Worm (Caenorhabditis elegans) whole organism, L1 larva: ENCODE measurements around the gene F54B3.2.
A peak's percentile ranks its signal among the peaks of the same experiment; 100 is the strongest.

Source experiments
- C16A3.4 ChIP-seq: fragments of 150-350 bp; optimal IDR thresholded peaks from 2 replicates; lab custom pipeline; 2014; ENCODE audit warnings: missing biosample characterization, missing genetic modification characterization
- F16B12.6 ChIP-seq: fragments of 150-350 bp; optimal IDR thresholded peaks from 2 replicates; lab custom pipeline; 2014; ENCODE audit warnings: missing biosample characterization, missing genetic modification characterization
- aly-2 ChIP-seq: fragments of 150-350 bp; optimal IDR thresholded peaks from 2 replicates; lab custom pipeline; 2014; ENCODE audit warnings: missing biosample characterization, missing genetic modification characterization
- blmp-1 ChIP-seq: fragments of 150-350 bp; optimal IDR thresholded peaks from 2 replicates; lab custom pipeline; 2014; ENCODE audit warnings: missing biosample characterization, missing genetic modification characterization
- ceh-63 ChIP-seq: fragments of 200-800 bp; sonication (Bioruptor generic); optimal IDR thresholded peaks from 2 replicates; lab custom pipeline; 2018; ENCODE audit warnings: mild to moderate bottlenecking, missing genetic modification characterization, missing compliant biosample characterization
- ceh-8 ChIP-seq: fragments of 200-800 bp; sonication (Bioruptor generic); optimal IDR thresholded peaks from 2 replicates; lab custom pipeline; 2018; ENCODE audit warnings: mild to moderate bottlenecking, missing genetic modification characterization, moderate library complexity, missing compliant biosample characterization
- ceh-82 ChIP-seq, 3 experiments: fragments of 150-350 bp in 1 of 3; sonication (generic microtip) in 2 of 3; optimal IDR thresholded peaks; 2 replicates each; lab custom pipeline; 2014 to 2017; ENCODE audit warnings: missing biosample characterization in 3 of 3, missing genetic modification characterization in 3 of 3
- dpl-1 ChIP-seq, 3 experiments: fragments of 150-350 bp in 2 of 3; sonication (generic microtip) in 1 of 3; optimal IDR thresholded peaks; 2 replicates each; lab custom pipeline; 2014 to 2017; ENCODE audit warnings: missing biosample characterization in 3 of 3, missing genetic modification characterization in 3 of 3, missing genetic modification reagents in 3 of 3
- dsc-1 ChIP-seq: sonication (generic microtip); optimal IDR thresholded peaks from 2 replicates; lab custom pipeline; 2016; ENCODE audit warnings: mild to moderate bottlenecking, missing genetic modification characterization, missing compliant biosample characterization
- efl-1 ChIP-seq, 4 experiments: fragments of 150-350 bp; optimal IDR thresholded peaks in 3 of 4; peaks in 1 of 4; 1 replicate in 1 of 4; 2 replicates in 3 of 4; lab custom pipeline; 2014; ENCODE audit warnings: missing biosample characterization in 2 of 4, missing genetic modification characterization in 2 of 4, missing genetic modification reagents in 2 of 4
- egl-13 ChIP-seq: sonication (generic microtip); optimal IDR thresholded peaks from 2 replicates; lab custom pipeline; 2016; ENCODE audit warnings: missing genotype, missing genetic modification reagents, missing genetic modification characterization, missing compliant biosample characterization
- elt-2 ChIP-seq: sonication (generic microtip); optimal IDR thresholded peaks from 2 replicates; lab custom pipeline; 2016; ENCODE audit warnings: missing genetic modification characterization, mild to moderate bottlenecking, inconsistent platforms, missing compliant biosample characterization, missing genetic modification reagents
- fkh-10 ChIP-seq: sonication (generic microtip); optimal IDR thresholded peaks from 2 replicates; lab custom pipeline; 2017; ENCODE audit warnings: missing biosample characterization, missing genetic modification reagents, missing genetic modification characterization
- fos-1 ChIP-seq: fragments of 150-350 bp; optimal IDR thresholded peaks from 2 replicates; lab custom pipeline; 2014; ENCODE audit warnings: missing biosample characterization, missing genetic modification characterization
- grh-1 ChIP-seq: fragments of 200-800 bp; sonication (Bioruptor generic); IDR thresholded peaks from 2 replicates; pipeline ENCODE4 v1.3.6; 2022; ENCODE audit warnings: missing genetic modification reagents, missing genetic modification characterization, missing compliant biosample characterization
- hlh-4 ChIP-seq: sonication (generic microtip); optimal IDR thresholded peaks from 2 replicates; lab custom pipeline; 2016; ENCODE audit warnings: mild to moderate bottlenecking, missing genetic modification characterization, missing compliant biosample characterization
- irx-1 ChIP-seq: sonication (generic microtip); optimal IDR thresholded peaks from 2 replicates; lab custom pipeline; 2016; ENCODE audit warnings: missing genetic modification characterization, missing compliant biosample characterization
- isw-1 ChIP-seq: fragments of 200-800 bp; sonication (Bioruptor generic); IDR thresholded peaks from 2 replicates; pipeline ENCODE4 v1.3.6; 2022; ENCODE audit warnings: missing genetic modification characterization, missing compliant biosample characterization
- jun-1 ChIP-seq: fragments of 150-350 bp; optimal IDR thresholded peaks from 2 replicates; lab custom pipeline; 2014; ENCODE audit warnings: missing biosample characterization, missing genetic modification reagents, missing genetic modification characterization
- lin-35 ChIP-seq, 2 experiments: fragments of 150-350 bp; optimal IDR thresholded peaks; 2 replicates each; lab custom pipeline; 2014; ENCODE audit warnings: missing biosample characterization in 2 of 2, missing genetic modification characterization in 2 of 2, missing genetic modification reagents in 2 of 2
- lir-3 ChIP-seq: sonication (generic microtip); optimal IDR thresholded peaks from 2 replicates; lab custom pipeline; 2016; ENCODE audit warnings: mild to moderate bottlenecking, missing genetic modification characterization, moderate library complexity, missing compliant biosample characterization; ENCODE audit not compliant: poor library complexity
- mab-9 ChIP-seq: fragments of 200-800 bp; sonication (Bioruptor generic); IDR thresholded peaks from 2 replicates; pipeline ENCODE4 v1.3.6; 2022; ENCODE audit warnings: missing genetic modification reagents, missing genetic modification characterization, missing compliant biosample characterization
- mdl-1 ChIP-seq, 2 experiments: fragments of 150-350 bp; optimal IDR thresholded peaks; 2 replicates each; lab custom pipeline; 2014 to 2017; ENCODE audit warnings: missing biosample characterization in 2 of 2, missing genetic modification characterization in 2 of 2, inconsistent platforms in 1 of 2
- mep-1 ChIP-seq: fragments of 150-350 bp; optimal IDR thresholded peaks from 2 replicates; lab custom pipeline; 2014; ENCODE audit warnings: missing biosample characterization, missing genetic modification characterization
- nhr-11 ChIP-seq: fragments of 150-350 bp; optimal IDR thresholded peaks from 2 replicates; lab custom pipeline; 2014; ENCODE audit warnings: missing biosample characterization, missing genetic modification characterization
- nhr-12 ChIP-seq: sonication (generic microtip); optimal IDR thresholded peaks from 2 replicates; lab custom pipeline; 2017; ENCODE audit warnings: missing biosample characterization, missing genetic modification characterization
- nhr-19 ChIP-seq: fragments of 200-800 bp; sonication (Bioruptor generic); conservative IDR thresholded peaks from 2 replicates; pipeline ENCODE4 v1.3.6; 2022; ENCODE audit warnings: missing genetic modification characterization, missing compliant biosample characterization
- nhr-20 ChIP-seq: sonication (generic microtip); optimal IDR thresholded peaks from 2 replicates; lab custom pipeline; 2016; ENCODE audit warnings: mild to moderate bottlenecking, missing genetic modification characterization, missing compliant biosample characterization
- nhr-237 ChIP-seq: fragments of 150-350 bp; optimal IDR thresholded peaks from 2 replicates; lab custom pipeline; 2014; ENCODE audit warnings: missing biosample characterization, missing genetic modification characterization
- nhr-28 ChIP-seq: fragments of 150-350 bp; optimal IDR thresholded peaks from 2 replicates; lab custom pipeline; 2014; ENCODE audit warnings: missing biosample characterization, missing genetic modification characterization
- nhr-47 ChIP-seq: sonication (generic microtip); optimal IDR thresholded peaks from 2 replicates; lab custom pipeline; 2016; ENCODE audit warnings: mild to moderate bottlenecking, missing genetic modification characterization, moderate library complexity, missing compliant biosample characterization
- nhr-77 ChIP-seq: fragments of 150-350 bp; optimal IDR thresholded peaks from 2 replicates; lab custom pipeline; 2014; ENCODE audit warnings: missing biosample characterization, missing genetic modification characterization
- nhr-85 ChIP-seq: sonication (generic microtip); peaks from one replicate; lab custom pipeline; 2016; ENCODE audit warnings: missing genetic modification characterization, inconsistent platforms, missing compliant biosample characterization
- nhr-90 ChIP-seq: sonication (generic microtip); optimal IDR thresholded peaks from 2 replicates; lab custom pipeline; 2016; ENCODE audit warnings: mild to moderate bottlenecking, missing genetic modification characterization, missing compliant biosample characterization; ENCODE audit not compliant: poor library complexity
- pax-3 ChIP-seq: fragments of 200-800 bp; sonication (Bioruptor generic); optimal IDR thresholded peaks from 2 replicates; lab custom pipeline; 2018; ENCODE audit warnings: mild to moderate bottlenecking, missing genetic modification characterization, moderate library complexity, missing compliant biosample characterization
- rnt-1 ChIP-seq: sonication (generic microtip); optimal IDR thresholded peaks from 2 replicates; lab custom pipeline; 2016; ENCODE audit warnings: mild to moderate bottlenecking, missing genetic modification characterization, moderate library complexity, missing compliant biosample characterization
- sox-4 ChIP-seq: sonication (generic microtip); optimal IDR thresholded peaks from 2 replicates; lab custom pipeline; 2016; ENCODE audit warnings: missing genetic modification characterization, missing compliant biosample characterization
- sptf-1 ChIP-seq: fragments of 150-350 bp; optimal IDR thresholded peaks from 2 replicates; lab custom pipeline; 2014; ENCODE audit warnings: missing biosample characterization, missing genetic modification characterization
- sup-37 ChIP-seq: fragments of 200-800 bp; sonication (Bioruptor generic); optimal IDR thresholded peaks from 2 replicates; lab custom pipeline; 2018; ENCODE audit warnings: mild to moderate bottlenecking, missing genetic modification characterization, missing compliant biosample characterization
- tbx-2 ChIP-seq: sonication (generic microtip); optimal IDR thresholded peaks from 2 replicates; lab custom pipeline; 2016; ENCODE audit warnings: missing genetic modification characterization, missing compliant biosample characterization
- tlp-1 ChIP-seq: fragments of 150-350 bp; optimal IDR thresholded peaks from 2 replicates; lab custom pipeline; 2014; ENCODE audit warnings: missing biosample characterization, missing genetic modification characterization
- unc-130 ChIP-seq: fragments of 150-350 bp; optimal IDR thresholded peaks from 2 replicates; lab custom pipeline; 2017; ENCODE audit warnings: missing biosample characterization, missing genetic modification characterization, inconsistent platforms
- unc-30 ChIP-seq: sonication (generic microtip); optimal IDR thresholded peaks from 2 replicates; lab custom pipeline; 2017; ENCODE audit warnings: missing biosample characterization, missing genetic modification characterization
- unc-62 ChIP-seq: fragments of 150-350 bp; optimal IDR thresholded peaks from 2 replicates; lab custom pipeline; 2014; ENCODE audit warnings: missing biosample characterization, missing genetic modification reagents, missing genetic modification characterization
- unc-86 ChIP-seq: sonication (generic microtip); optimal IDR thresholded peaks from 2 replicates; lab custom pipeline; 2016; ENCODE audit warnings: missing genetic modification characterization, missing compliant biosample characterization
- unc-98 ChIP-seq: fragments of 200-800 bp; sonication (Bioruptor generic); IDR thresholded peaks from 2 replicates; pipeline ENCODE4 v1.3.6; 2022; ENCODE audit warnings: missing genetic modification characterization, missing compliant biosample characterization
- vab-15 ChIP-seq: sonication (generic microtip); optimal IDR thresholded peaks from 2 replicates; lab custom pipeline; 2017; ENCODE audit warnings: missing genotype, mild to moderate bottlenecking, missing genetic modification characterization, missing compliant biosample characterization
- xbp-1 ChIP-seq: sonication (generic microtip); optimal IDR thresholded peaks from 2 replicates; lab custom pipeline; 2016; ENCODE audit warnings: missing genetic modification characterization, missing compliant biosample characterization
- zip-4 ChIP-seq: fragments of 200-800 bp; sonication (Bioruptor generic); optimal IDR thresholded peaks from 2 replicates; lab custom pipeline; 2018; ENCODE audit warnings: mild to moderate bottlenecking, missing genetic modification characterization, moderate library complexity, missing compliant biosample characterization

The F54B3.2 gene

ce11 chrII:10250966-10251365 lies 19.0 kb downstream of the F54B3.2 start, which contains the start of gene F54B3.1:
F54B3.1 (plus strand) TSS chrII:10251266.
- TF ChIP-seq efl-1 (optimal IDR thresholded peaks at IDR 0.05; lab: Kevin White, UChicago) (no peak), efl-1 (GFP tag; optimal IDR thresholded peaks at IDR 0.05 in 1 of 2; lab: Kevin White, UChicago) (peak in 1 of 2 experiments; percentile 1), aly-2 (peak; percentile 22), mab-9 (GFP tag; lab: Robert Waterston, UW) (no peak), nhr-90 (tag; lab: Kevin White, UChicago) (no peak), nhr-11 (tag; lab: Kevin White, UChicago) (no peak), sptf-1 (tag; lab: Kevin White, UChicago) (no peak), unc-98 (GFP tag; lab: Robert Waterston, UW) (no peak)

- peak; percentile 85 for TF ChIP-seq grh-1 (GFP tag; lab: Robert Waterston, UW)
- TF ChIP-seq nhr-19 (GFP tag; lab: Robert Waterston, UW), result peak; percentile 95
- TF ChIP-seq tlp-1, result no peak
- peak; percentile 93 for TF ChIP-seq nhr-47 (tag; lab: Kevin White, UChicago)
- peak; percentile 66 for TF ChIP-seq fkh-10 (GFP tag; lab: Kevin White, UChicago)
- TF ChIP-seq nhr-237 (tag; lab: Kevin White, UChicago), result peak; percentile 70
- TF ChIP-seq blmp-1 (tag; lab: Kevin White, UChicago), result peak; percentile 49
- no peak for TF ChIP-seq sup-37 (GFP tag; lab: Kevin White, UChicago)
- peak; percentile 93 for TF ChIP-seq nhr-90 (tag; lab: Kevin White, UChicago)
- peak in 1 of 2 experiments; percentile 75 for TF ChIP-seq mdl-1 (tag; optimal IDR thresholded peaks at IDR 0.05; lab: Kevin White, UChicago)
- peak; percentile 69 for TF ChIP-seq fos-1
- TF ChIP-seq hlh-4 (tag; lab: Kevin White, UChicago), result no peak
- TF ChIP-seq C16A3.4 (tag; lab: Kevin White, UChicago), result peak; percentile 76
- peak; percentile 66 for TF ChIP-seq sox-4 (tag; lab: Kevin White, UChicago)
- peak; percentile 83 for TF ChIP-seq pax-3 (tag; lab: Kevin White, UChicago)
- TF ChIP-seq tbx-2 (tag; lab: Kevin White, UChicago), result peak; percentile 91
- peak; percentile 29 for TF ChIP-seq elt-2 (tag; lab: Kevin White, UChicago)
- TF ChIP-seq lin-35 (GFP tag; optimal IDR thresholded peaks at IDR 0.05; lab: Kevin White, UChicago), result peak; percentile 80 to 88
- no peak for TF ChIP-seq unc-30 (tag; lab: Kevin White, UChicago)
- TF ChIP-seq jun-1 (tag; lab: Kevin White, UChicago), result peak; percentile 65
- peak; percentile 92 for TF ChIP-seq nhr-20
- TF ChIP-seq ceh-8 (GFP tag; lab: Kevin White, UChicago), result peak; percentile 64
- TF ChIP-seq irx-1, result peak; percentile 74
- TF ChIP-seq dsc-1 (tag; lab: Kevin White, UChicago), result peak; percentile 83
- peak; percentile 58 for TF ChIP-seq zip-4
- TF ChIP-seq nhr-12 (tag; lab: Kevin White, UChicago), result no peak
- peak; percentile 83 for TF ChIP-seq nhr-77 (tag; lab: Kevin White, UChicago)
- TF ChIP-seq isw-1 (GFP tag; lab: Robert Waterston, UW), result peak; percentile 97
- peak; percentile 88 for TF ChIP-seq xbp-1 (tag; lab: Kevin White, UChicago)
- peak; percentile 99 for TF ChIP-seq rnt-1 (tag; lab: Kevin White, UChicago)
- peak; percentile 87 to 95 (median 90) for TF ChIP-seq ceh-82 (tag; optimal IDR thresholded peaks at IDR 0.05; lab: Kevin White, UChicago)
- TF ChIP-seq mep-1 (tag; lab: Kevin White, UChicago), result peak; percentile 88
- TF ChIP-seq nhr-28 (tag; lab: Kevin White, UChicago), result no peak
- peak; percentile 67 for TF ChIP-seq F16B12.6 (tag; lab: Kevin White, UChicago)
- peak; percentile 97 for TF ChIP-seq unc-98 (GFP tag; lab: Robert Waterston, UW)
- no peak for TF ChIP-seq sptf-1 (tag; lab: Kevin White, UChicago)
- no peak for TF ChIP-seq unc-62 (GFP tag; lab: Kevin White, UChicago)
- TF ChIP-seq ceh-63 (GFP tag; lab: Kevin White, UChicago), result peak; percentile 83
- peak; percentile 78 to 84 (median 81) for TF ChIP-seq dpl-1 (GFP tag; optimal IDR thresholded peaks at IDR 0.05; lab: Kevin White, UChicago)
- peak; percentile 83 for TF ChIP-seq egl-13 (tag; lab: Kevin White, UChicago)
- TF ChIP-seq lir-3 (tag; lab: Kevin White, UChicago), result peak; percentile 90
- TF ChIP-seq unc-130 (tag; lab: Kevin White, UChicago), result peak; percentile 27
- TF ChIP-seq unc-86 (tag; lab: Kevin White, UChicago), result peak; percentile 90
- TF ChIP-seq vab-15, result peak; percentile 77
- peak; percentile 87 for TF ChIP-seq nhr-85 (tag; lab: Kevin White, UChicago)
Observed at ce11 chrII:10248355-10249041, 21.5 kb downstream of the F54B3.2 start, which contains the start of gene atad-3. atad-3 (plus strand) TSS chrII:10248991.
